Fruit fly (Drosophila melanogaster) whole organism, prepupa: ENCODE measurements around the gene Naa40.
A peak's percentile ranks its signal among the peaks of the same experiment; 100 is the strongest.

Experiments used
- Blimp-1 ChIP-seq: fragments of 200-800 bp; sonication (Bioruptor generic); optimal IDR thresholded peaks from 3 replicates; lab custom pipeline; 2017; ENCODE audit warnings: missing biosample characterization, missing genetic modification characterization, mild to moderate bottlenecking, moderate library complexity, missing genetic modification reagents
- CG10631 ChIP-seq: fragments of 200-800 bp; sonication (Bioruptor generic); optimal IDR thresholded peaks from 2 replicates; lab custom pipeline; 2016; ENCODE audit warnings: missing biosample characterization, missing genetic modification characterization
- CG10669 ChIP-seq: fragments of 200-800 bp; sonication (Bioruptor generic); optimal IDR thresholded peaks from 3 replicates; lab custom pipeline; 2018; ENCODE audit warnings: missing biosample characterization, mild to moderate bottlenecking, missing genetic modification characterization, moderate library complexity
- CG11294 ChIP-seq: fragments of 200-800 bp; sonication (Bioruptor generic); IDR thresholded peaks from 2 replicates; pipeline ENCODE4 v1.3.6; 2022; ENCODE audit warnings: missing biosample characterization, missing genetic modification characterization
- CG11762 ChIP-seq: fragments of 200-800 bp; sonication (Bioruptor generic); optimal IDR thresholded peaks from 3 replicates; lab custom pipeline; 2016; ENCODE audit warnings: missing biosample characterization, missing genetic modification characterization; ENCODE audit not compliant: insufficient read depth
- CG11902 ChIP-seq: fragments of 200-800 bp; sonication (Bioruptor generic); optimal IDR thresholded peaks from 3 replicates; lab custom pipeline; 2016; ENCODE audit warnings: missing biosample characterization, missing genetic modification characterization
- CG1621 ChIP-seq: fragments of 200-800 bp; sonication (Bioruptor generic); optimal IDR thresholded peaks from 3 replicates; lab custom pipeline; 2018; ENCODE audit warnings: missing biosample characterization, mild to moderate bottlenecking, missing genetic modification characterization
- CG16779 ChIP-seq: fragments of 200-800 bp; sonication (Bioruptor generic); optimal IDR thresholded peaks from 3 replicates; lab custom pipeline; 2017; ENCODE audit warnings: missing biosample characterization, mild to moderate bottlenecking, missing genetic modification characterization
- CG3032 ChIP-seq: fragments of 200-800 bp; optimal IDR thresholded peaks from 2 replicates; lab custom pipeline; 2019; ENCODE audit warnings: missing biosample characterization, mild to moderate bottlenecking, missing genetic modification characterization, moderate library complexity
- CG31627 ChIP-seq: fragments of 200-800 bp; sonication (Bioruptor generic); optimal IDR thresholded peaks from 3 replicates; lab custom pipeline; 2016; ENCODE audit warnings: missing biosample characterization, missing genetic modification characterization
- CG32006 ChIP-seq: fragments of 200-800 bp; sonication (Bioruptor generic); optimal IDR thresholded peaks from 3 replicates; lab custom pipeline; 2017; ENCODE audit warnings: missing biosample characterization, mild to moderate bottlenecking, missing genetic modification characterization
- CG3919 ChIP-seq: fragments of 200-800 bp; sonication (Bioruptor generic); optimal IDR thresholded peaks from 3 replicates; lab custom pipeline; 2016; ENCODE audit warnings: missing biosample characterization, missing genetic modification characterization
- CG4318 ChIP-seq: fragments of 200-800 bp; sonication (Bioruptor generic); optimal IDR thresholded peaks from 3 replicates; lab custom pipeline; 2017; ENCODE audit warnings: missing biosample characterization, mild to moderate bottlenecking, missing genetic modification characterization
- CG6163 ChIP-seq: fragments of 200-800 bp; sonication (Bioruptor generic); IDR thresholded peaks from 3 replicates; pipeline ENCODE4 v1.3.6; 2022; ENCODE audit warnings: missing biosample characterization, missing genetic modification characterization
- CG6276 ChIP-seq: fragments of 200-800 bp; sonication (Bioruptor generic); optimal IDR thresholded peaks from 2 replicates; lab custom pipeline; 2017; ENCODE audit warnings: missing biosample characterization, mild to moderate bottlenecking, missing genetic modification characterization
- CG6792 ChIP-seq: fragments of 200-800 bp; sonication (Bioruptor generic); optimal IDR thresholded peaks from 3 replicates; lab custom pipeline; 2016; ENCODE audit warnings: missing biosample characterization, missing genetic modification characterization
- CG6808 ChIP-seq: fragments of 200-800 bp; sonication (Bioruptor generic); optimal IDR thresholded peaks from 3 replicates; lab custom pipeline; 2017; ENCODE audit warnings: missing biosample characterization, missing genetic modification characterization, mild to moderate bottlenecking, moderate library complexity, missing genetic modification reagents
- CG6854 ChIP-seq: fragments of 200-800 bp; sonication (Bioruptor generic); optimal IDR thresholded peaks from 2 replicates; lab custom pipeline; 2017; ENCODE audit warnings: missing biosample characterization, mild to moderate bottlenecking, missing genetic modification characterization
- CG7368 ChIP-seq: fragments of 200-800 bp; sonication (Bioruptor generic); optimal IDR thresholded peaks from 3 replicates; lab custom pipeline; 2016; ENCODE audit warnings: missing biosample characterization, missing genetic modification characterization
- CG8119 ChIP-seq: fragments of 200-800 bp; sonication (Bioruptor generic); IDR thresholded peaks from 3 replicates; pipeline ENCODE4 v1.3.6; 2022; ENCODE audit warnings: missing biosample characterization, missing genetic modification characterization
- CG8319 ChIP-seq: fragments of 200-800 bp; sonication (Bioruptor generic); optimal IDR thresholded peaks from 3 replicates; lab custom pipeline; 2016; ENCODE audit warnings: missing biosample characterization, missing genetic modification characterization
- CG8632 ChIP-seq: fragments of 200-800 bp; sonication (Bioruptor generic); optimal IDR thresholded peaks from 3 replicates; lab custom pipeline; 2016; ENCODE audit warnings: missing biosample characterization, missing genetic modification characterization
- CG9139 ChIP-seq: fragments of 200-800 bp; sonication (Bioruptor generic); optimal IDR thresholded peaks from 3 replicates; lab custom pipeline; 2017; ENCODE audit warnings: missing biosample characterization, mild to moderate bottlenecking, missing genetic modification characterization
- Eip75B ChIP-seq: fragments of 200-800 bp; sonication (Bioruptor generic); optimal IDR thresholded peaks from 3 replicates; lab custom pipeline; 2016; ENCODE audit warnings: missing biosample characterization, missing genetic modification characterization
- Eip78C ChIP-seq: fragments of 200-800 bp; sonication (Bioruptor generic); peaks from one replicate; lab custom pipeline; 2016; ENCODE audit warnings: missing biosample characterization, missing genetic modification characterization
- Eip93F ChIP-seq: fragments of 200-800 bp; sonication (Bioruptor generic); optimal IDR thresholded peaks from 2 replicates; lab custom pipeline; 2016; ENCODE audit warnings: missing biosample characterization, mild to moderate bottlenecking, missing genetic modification characterization
- Ets96B ChIP-seq: fragments of 200-800 bp; optimal IDR thresholded peaks from 2 replicates; lab custom pipeline; 2019; ENCODE audit warnings: missing biosample characterization, mild to moderate bottlenecking, missing genetic modification characterization, moderate library complexity
- Gug ChIP-seq: fragments of 200-800 bp; sonication (Bioruptor generic); IDR thresholded peaks from 2 replicates; pipeline ENCODE4 v1.3.6; 2022; ENCODE audit warnings: missing biosample characterization, missing genetic modification characterization
- Hr38 ChIP-seq: sonication (Bioruptor generic); optimal IDR thresholded peaks from 2 replicates; lab custom pipeline; 2016; ENCODE audit warnings: missing biosample characterization, missing genetic modification characterization
- Hr39 ChIP-seq: fragments of 200-800 bp; sonication (Bioruptor generic); optimal IDR thresholded peaks from 2 replicates; lab custom pipeline; 2016; ENCODE audit warnings: missing biosample characterization, missing genetic modification characterization
- Hr4 ChIP-seq: fragments of 200-800 bp; sonication (Bioruptor generic); optimal IDR thresholded peaks from 3 replicates; lab custom pipeline; 2016; ENCODE audit warnings: missing biosample characterization, missing genetic modification characterization
- Lpt ChIP-seq: fragments of 200-800 bp; sonication (Bioruptor generic); optimal IDR thresholded peaks from 3 replicates; lab custom pipeline; 2016; ENCODE audit warnings: missing biosample characterization, missing genetic modification characterization
- OdsH ChIP-seq: fragments of 200-800 bp; sonication (Bioruptor generic); optimal IDR thresholded peaks from 3 replicates; lab custom pipeline; 2016; ENCODE audit warnings: missing biosample characterization, missing genetic modification characterization
- Smox ChIP-seq: fragments of 200-800 bp; sonication (Bioruptor generic); optimal IDR thresholded peaks from 3 replicates; lab custom pipeline; 2016; ENCODE audit warnings: missing biosample characterization, missing genetic modification characterization
- Sox102F ChIP-seq: fragments of 200-800 bp; sonication (Bioruptor generic); optimal IDR thresholded peaks from 2 replicates; lab custom pipeline; 2016; ENCODE audit warnings: missing biosample characterization, mild to moderate bottlenecking, missing genetic modification characterization
- Sox14 ChIP-seq: fragments of 200-800 bp; sonication (Bioruptor generic); optimal IDR thresholded peaks from 3 replicates; lab custom pipeline; 2016; ENCODE audit warnings: missing biosample characterization, missing genetic modification characterization
- Sox15 ChIP-seq: fragments of 200-800 bp; sonication (Bioruptor generic); optimal IDR thresholded peaks from 3 replicates; lab custom pipeline; 2016; ENCODE audit warnings: missing biosample characterization, missing genetic modification characterization
- acj6 ChIP-seq: fragments of 200-800 bp; sonication (Bioruptor generic); optimal IDR thresholded peaks from 3 replicates; lab custom pipeline; 2016; ENCODE audit warnings: missing biosample characterization, missing genetic modification characterization
- cyc ChIP-seq: fragments of 200-800 bp; sonication (Bioruptor generic); optimal IDR thresholded peaks from 3 replicates; lab custom pipeline; 2016; ENCODE audit warnings: missing biosample characterization, missing genetic modification characterization
- dac ChIP-seq: fragments of 200-800 bp; sonication (Bioruptor generic); optimal IDR thresholded peaks from 2 replicates; lab custom pipeline; 2017; ENCODE audit warnings: missing biosample characterization, mild to moderate bottlenecking, missing genetic modification characterization
- dsx ChIP-seq: fragments of 200-800 bp; optimal IDR thresholded peaks from 3 replicates; lab custom pipeline; 2019; ENCODE audit warnings: missing biosample characterization, mild to moderate bottlenecking, missing genetic modification characterization, moderate library complexity; ENCODE audit not compliant: poor library complexity, severe bottlenecking
- esn ChIP-seq: fragments of 200-800 bp; sonication (Bioruptor generic); optimal IDR thresholded peaks from 2 replicates; lab custom pipeline; 2016; ENCODE audit warnings: missing biosample characterization, mild to moderate bottlenecking, missing genetic modification characterization, moderate library complexity
- fd59A ChIP-seq: fragments of 200-800 bp; sonication (Bioruptor generic); optimal IDR thresholded peaks from 2 replicates; lab custom pipeline; 2017; ENCODE audit warnings: missing biosample characterization, mild to moderate bottlenecking, missing genetic modification characterization, missing genetic modification reagents
- fd85E ChIP-seq: fragments of 200-800 bp; sonication (Bioruptor generic); optimal IDR thresholded peaks from 3 replicates; lab custom pipeline; 2016; ENCODE audit warnings: missing biosample characterization, missing genetic modification characterization
- lz ChIP-seq: fragments of 200-800 bp; sonication (Bioruptor generic); optimal IDR thresholded peaks from 3 replicates; lab custom pipeline; 2016; ENCODE audit warnings: missing biosample characterization, missing genetic modification characterization
- net ChIP-seq: fragments of 200-800 bp; sonication (Bioruptor generic); optimal IDR thresholded peaks from 3 replicates; lab custom pipeline; 2016; ENCODE audit warnings: missing biosample characterization, missing genetic modification characterization
- salr ChIP-seq, 2 experiments: fragments of 200-800 bp; sonication (Bioruptor generic); optimal IDR thresholded peaks; 3 replicates each; lab custom pipeline; 2016 to 2018; ENCODE audit warnings: missing biosample characterization in 2 of 2, missing genetic modification characterization in 2 of 2, mild to moderate bottlenecking in 1 of 2
- ss ChIP-seq, 2 experiments: fragments of 200-800 bp; sonication (Bioruptor generic); optimal IDR thresholded peaks; 2 replicates in 1 of 2; 3 replicates in 1 of 2; lab custom pipeline; 2017 to 2018; ENCODE audit warnings: mild to moderate bottlenecking in 2 of 2, missing biosample characterization in 2 of 2, missing genetic modification characterization in 2 of 2, moderate library complexity in 1 of 2
- svp ChIP-seq: fragments of 200-800 bp; sonication (Bioruptor generic); peaks from one replicate; lab custom pipeline; 2016; ENCODE audit warnings: missing biosample characterization, missing genetic modification characterization
- topi ChIP-seq: fragments of 200-800 bp; sonication (Bioruptor generic); optimal IDR thresholded peaks from 3 replicates; lab custom pipeline; 2016; ENCODE audit warnings: missing biosample characterization, missing genetic modification characterization
- vri ChIP-seq: fragments of 200-800 bp; sonication (Bioruptor generic); optimal IDR thresholded peaks from 3 replicates; lab custom pipeline; 2016; ENCODE audit warnings: missing biosample characterization, mild to moderate bottlenecking, missing genetic modification characterization

Naa40 gene

DNA sequence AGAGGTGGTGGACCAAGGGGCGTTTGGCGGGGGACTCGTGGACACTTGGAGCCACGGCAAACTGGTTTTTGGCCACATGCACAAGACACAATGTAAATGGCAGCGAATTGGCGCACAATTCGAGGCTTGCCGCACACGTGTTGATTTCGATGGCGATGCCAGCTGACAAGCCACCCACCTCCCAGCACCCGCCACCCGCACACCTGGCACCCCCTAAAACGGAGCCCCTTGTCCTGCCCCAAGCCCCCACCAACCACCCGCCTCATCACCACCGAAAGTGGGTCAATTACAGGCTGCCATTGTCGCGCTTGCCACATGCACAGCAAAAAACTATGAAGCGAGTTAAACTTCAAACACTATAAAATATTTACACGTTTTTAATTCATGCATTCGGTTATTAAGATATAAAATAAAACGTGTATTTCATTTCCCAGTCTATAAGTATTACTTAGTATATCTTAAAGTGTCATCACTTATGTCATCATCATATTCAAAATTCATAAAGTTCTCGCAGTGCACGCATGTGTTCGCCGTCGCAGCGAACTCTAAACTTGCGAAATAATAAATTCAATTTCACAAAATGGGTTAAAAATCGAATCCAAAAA, 33.5 kb upstream of the Naa40 start:
- TF ChIP-seq Gug (GFP tag; lab: Robert Waterston, UW) (peak; percentile 68), Sox15 (GFP tag; lab: Kevin White, UChicago) (no peak), Hr38 (GFP tag; lab: Kevin White, UChicago) (no peak), CG6808 (GFP tag; lab: Kevin White, UChicago) (peak; percentile 16), Hr39 (GFP tag; lab: Kevin White, UChicago) (peak; percentile 43), CG11762 (peak; percentile 35), CG6163 (GFP tag; lab: Robert Waterston, UW) (peak; percentile 85), CG9139 (no peak), CG16779 (tag; lab: Kevin White, UChicago) (no peak), vri (GFP tag; lab: Kevin White, UChicago) (no peak), svp (GFP tag; lab: Kevin White, UChicago) (peak; percentile 63), CG10631 (GFP tag; lab: Kevin White, UChicago) (peak; percentile 40), Blimp-1 (GFP tag; lab: Kevin White, UChicago) (no peak), CG7368 (GFP tag; lab: Kevin White, UChicago) (peak; percentile 49), CG8632 (GFP tag; lab: Kevin White, UChicago) (peak; percentile 60), fd85E (peak; percentile 13), Eip75B (GFP tag; lab: Kevin White, UChicago) (peak; percentile 50), Sox102F (GFP tag; lab: Kevin White, UChicago) (peak; percentile 36), salr (GFP tag; optimal IDR thresholded peaks at IDR 0.05; lab: Kevin White, UChicago) (peak in 1 of 2 experiments; percentile 11), CG1621 (tag; lab: Kevin White, UChicago) (peak; percentile 1), acj6 (GFP tag; lab: Kevin White, UChicago) (peak; percentile 59), CG8119 (GFP tag; lab: Robert Waterston, UW) (peak; percentile 83), topi (peak; percentile 44), Eip78C (GFP tag; lab: Kevin White, UChicago) (peak; percentile 80), CG6276 (GFP tag; lab: Kevin White, UChicago) (peak; percentile 71), fd59A (GFP tag; lab: Kevin White, UChicago) (no peak), CG3919 (GFP tag; lab: Kevin White, UChicago) (peak; percentile 68), cyc (GFP tag; lab: Kevin White, UChicago) (peak; percentile 39), dac (GFP tag; lab: Kevin White, UChicago) (peak; percentile 36), CG32006 (GFP tag; lab: Kevin White, UChicago) (peak; percentile 78), Smox (GFP tag; lab: Kevin White, UChicago) (peak; percentile 33), dsx (peak; percentile 77), CG31627 (GFP tag; lab: Kevin White, UChicago) (peak; percentile 43), CG6792 (peak; percentile 53), CG11294 (peak; percentile 57; the same call in 1 of the 2 replicates), Sox14 (GFP tag; lab: Kevin White, UChicago) (peak; percentile 27), net (GFP tag; lab: Kevin White, UChicago) (peak; percentile 49), CG8319 (GFP tag; lab: Kevin White, UChicago) (peak; percentile 45), Lpt (peak; percentile 38), Ets96B (tag; lab: Kevin White, UChicago) (peak; percentile 46), CG3032 (peak; percentile 26), CG6854 (GFP tag; lab: Kevin White, UChicago) (no peak), OdsH (GFP tag; lab: Kevin White, UChicago) (peak; percentile 67), Eip93F (no peak), CG11902 (GFP tag; lab: Kevin White, UChicago) (peak; percentile 34), esn (GFP tag; lab: Kevin White, UChicago) (peak; percentile 57), lz (GFP tag; lab: Kevin White, UChicago) (peak; percentile 39), Hr4 (GFP tag; lab: Kevin White, UChicago) (peak; percentile 79), CG10669 (GFP tag; lab: Kevin White, UChicago) (peak; percentile 41), ss (GFP tag; optimal IDR thresholded peaks at IDR 0.05; lab: Kevin White, UChicago) (no peak), CG4318 (GFP tag; lab: Kevin White, UChicago) (peak; percentile 57)
